Worm (Caenorhabditis elegans): ENCODE measurements around the gene mak-2.
A peak's percentile ranks its signal among the peaks of the same experiment; 100 is the strongest.

Gene mak-2

ce11 chrIV:842630-843029 lies 42.5 kb upstream of the mak-2 start (continued):
- TF ChIP-seq aha-1 (tag) (peak; percentile 14), nhr-76 (tag; optimal IDR thresholded peaks at IDR 0.05) (no peak), dmd-8 (GFP tag; IDR thresholded peaks at IDR 0.05) (0 out of 2 replicates have a peak, but pooled peaks have one; percentile 47), daf-8 (GFP tag; IDR thresholded peaks at IDR 0.05) (no peak), nhr-28 (tag; optimal IDR thresholded peaks at IDR 0.05) (peak; percentile 40), saeg-2 (GFP tag; IDR thresholded peaks at IDR 0.05) (no peak), lin-15B (tag; optimal IDR thresholded peaks at IDR 0.05) (no peak), nhr-77 (tag; optimal IDR thresholded peaks at IDR 0.05) (no peak), madf-5 (GFP tag; IDR thresholded peaks at IDR 0.05) (no peak), F10B5.3 (tag; optimal IDR thresholded peaks at IDR 0.05) (no peak), zfp-2 (tag; optimal IDR thresholded peaks at IDR 0.05) (no peak), nhr-25 (tag; optimal IDR thresholded peaks at IDR 0.05; ENCODE audit: borderline replicate concordance, insufficient read depth) (no peak), T20F7.1 (GFP tag; optimal IDR thresholded peaks at IDR 0.05) (no peak), php-3 (GFP tag; IDR thresholded peaks at IDR 0.05) (no peak), pqm-1 (tag; optimal IDR thresholded peaks at IDR 0.05) (no peak)

DNA sequence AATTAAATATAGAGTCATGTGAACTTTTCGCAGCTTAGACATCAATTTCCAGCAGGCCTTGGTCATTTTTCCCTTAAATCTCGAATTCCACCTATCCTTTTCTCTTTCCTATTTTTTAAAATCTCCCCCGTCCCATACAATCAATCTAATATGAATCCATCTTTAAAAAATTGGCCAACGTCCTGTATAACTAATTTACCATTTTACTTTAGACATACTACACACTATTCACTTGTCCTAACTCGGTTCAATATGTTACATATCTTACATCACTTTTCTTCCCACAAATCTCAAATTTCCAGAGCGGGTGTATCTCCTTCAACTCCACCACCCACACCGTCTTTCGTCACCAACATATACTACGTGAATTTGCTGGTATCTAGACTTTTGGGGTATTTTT lies 39.9 kb upstream of the mak-2 start, which contains the start of gene lgc-33:
TSS of gene lgc-33 (plus strand) at position 301 of the 400 bp plus-strand sequence.
- TF ChIP-seq nhr-25 (tag; optimal IDR thresholded peaks at IDR 0.05; ENCODE audit: borderline replicate concordance, insufficient read depth) (no peak), lin-15B (tag; optimal IDR thresholded peaks at IDR 0.05) (no peak), nhr-6 (tag; optimal IDR thresholded peaks at IDR 0.05) (no peak), ceh-44 (GFP tag; IDR thresholded peaks at IDR 0.05) (no peak), mdl-1 (tag; optimal IDR thresholded peaks at IDR 0.05) (no peak), Y5F2A.4 (GFP tag; optimal IDR thresholded peaks at IDR 0.05) (no peak), unc-39 (tag; optimal IDR thresholded peaks at IDR 0.05) (no peak), hif-1 (tag; optimal IDR thresholded peaks at IDR 0.05) (no peak), vab-7 (GFP tag; IDR thresholded peaks at IDR 0.05) (no peak), daf-12 (tag; optimal IDR thresholded peaks at IDR 0.05) (no peak), dpl-1 (GFP tag; optimal IDR thresholded peaks at IDR 0.05) (no peak), hlh-11 (tag; optimal IDR thresholded peaks at IDR 0.05) (no peak), spr-1 (tag; optimal IDR thresholded peaks at IDR 0.05) (no peak)

DNA sequence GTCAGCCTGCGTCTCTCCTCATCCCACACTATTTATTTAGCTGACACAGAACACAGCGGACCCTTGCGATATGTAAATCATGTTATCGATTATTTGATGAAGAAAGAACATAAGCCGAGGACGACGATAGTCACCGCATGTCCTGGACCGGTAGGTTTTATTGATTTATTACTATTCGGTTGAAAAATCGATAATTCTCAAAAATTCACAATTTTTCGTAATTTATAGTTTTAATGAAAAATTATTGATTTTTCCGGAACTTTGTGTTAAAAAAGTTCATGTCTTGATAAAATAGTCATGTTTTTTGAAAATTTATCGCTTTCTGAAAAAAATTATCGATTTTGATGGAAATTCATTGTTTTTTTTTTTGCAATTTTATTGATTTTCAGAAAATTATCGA lies 36.9 kb upstream of the mak-2 start:
- TF ChIP-seq unc-62 (GFP tag; optimal IDR thresholded peaks at IDR 0.05 in 1 of 2) (peak in 1 of 2 experiments; percentile 33), unc-62 (tag; optimal IDR thresholded peaks at IDR 0.05) (no peak), ceh-28 (tag; optimal IDR thresholded peaks at IDR 0.05) (peak; percentile 64), hlh-30 (tag; optimal IDR thresholded peaks at IDR 0.05; ENCODE audit: insufficient read depth) (no peak), ceh-82 (tag; optimal IDR thresholded peaks at IDR 0.05) (no peak), aha-1 (tag) (peak; percentile 12), lin-1 (GFP tag; IDR thresholded peaks at IDR 0.05) (no peak), rbr-2 (tag; optimal IDR thresholded peaks at IDR 0.05) (no peak)

DNA sequence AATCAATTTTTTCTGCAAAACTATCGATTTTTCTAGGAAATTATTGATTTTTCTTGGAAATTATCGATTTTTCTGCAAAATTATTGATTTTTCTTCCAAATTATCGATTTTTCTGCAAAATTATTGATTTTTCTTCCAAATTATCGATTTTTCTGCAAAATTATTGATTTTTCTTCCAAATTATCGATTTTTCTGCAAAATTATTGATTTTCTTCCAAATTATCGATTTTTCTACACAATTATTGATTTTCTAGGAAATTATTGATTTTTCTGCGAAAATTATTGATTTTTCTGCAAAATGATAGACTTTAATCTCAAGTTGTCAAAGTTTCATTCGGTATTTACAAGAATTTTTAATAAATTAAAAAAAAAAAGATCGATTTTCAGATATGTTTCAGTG lies 36.2 kb upstream of the mak-2 start:
- peak; percentile 98 for TF ChIP-seq ceh-28 (tag; optimal IDR thresholded peaks at IDR 0.05)

DNA sequence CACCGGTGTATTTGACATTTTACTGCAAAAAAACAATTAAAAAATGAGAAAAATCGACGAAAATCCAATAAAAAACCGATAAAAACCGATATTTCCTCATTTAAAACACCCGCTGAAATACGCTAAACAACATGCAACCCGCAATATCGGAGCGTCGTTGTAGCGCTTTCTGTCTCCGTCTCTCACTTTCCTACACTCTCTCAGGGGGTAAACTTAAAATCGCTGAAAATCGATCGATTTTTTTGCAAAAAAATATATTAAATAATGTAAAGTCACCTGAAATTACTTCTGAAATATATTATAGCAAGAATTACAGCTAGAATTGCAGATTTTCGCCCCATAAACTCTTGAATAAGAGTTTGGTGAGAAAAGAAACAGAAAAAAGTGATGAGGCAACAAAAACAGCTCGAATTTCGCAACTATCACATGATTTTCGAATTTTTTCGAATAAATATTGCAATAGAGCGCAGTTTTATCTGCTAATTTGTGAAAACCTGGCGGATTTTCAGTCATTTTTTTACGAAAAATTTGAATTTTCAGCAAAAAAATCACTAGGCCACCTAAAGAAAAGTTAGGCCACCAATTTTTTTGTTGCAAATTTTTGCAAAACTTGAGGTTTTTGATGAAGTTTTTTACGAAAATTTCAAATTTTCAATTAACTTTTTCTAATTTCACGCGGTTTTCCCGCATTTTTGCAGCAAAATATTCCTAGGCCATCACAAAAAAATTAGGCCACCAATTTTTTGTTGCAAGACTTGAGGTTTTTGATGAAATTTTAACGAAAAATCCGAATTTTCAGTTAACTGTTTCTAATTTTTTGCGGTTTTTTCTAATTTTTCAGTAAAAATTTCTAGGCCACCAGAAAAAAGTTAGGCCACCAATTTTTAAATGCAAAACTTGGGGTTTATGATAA lies 30.5 kb upstream of the mak-2 start, which contains the start of the genes lem-4 and Y55F3BR.11:
TSS of gene lem-4 (minus strand) at position 424 of the 913 bp plus-strand sequence.
TSS of gene Y55F3BR.11 (plus strand) at position 863 of the 913 bp plus-strand sequence.
- TF ChIP-seq lin-15B (tag; optimal IDR thresholded peaks at IDR 0.05) (no peak), mes-2 (tag; optimal IDR thresholded peaks at IDR 0.05; ENCODE audit: poor library complexity, severe bottlenecking) (peak; percentile 78), unc-62 (GFP tag; optimal IDR thresholded peaks at IDR 0.05 in 1 of 2) (no peak), unc-62 (tag; optimal IDR thresholded peaks at IDR 0.05) (no peak), nhr-76 (tag; optimal IDR thresholded peaks at IDR 0.05) (no peak), pqm-1 (tag; optimal IDR thresholded peaks at IDR 0.05) (peak; percentile 30), fos-1 (tag; optimal IDR thresholded peaks at IDR 0.05) (no peak), dve-1 (tag; optimal IDR thresholded peaks at IDR 0.05; ENCODE audit: insufficient read depth) (peak; percentile 24), spr-1 (tag; optimal IDR thresholded peaks at IDR 0.05) (no peak), zag-1 (tag; optimal IDR thresholded peaks at IDR 0.05) (no peak), ceh-20 (GFP tag; IDR thresholded peaks at IDR 0.05) (no peak), mdl-1 (tag; optimal IDR thresholded peaks at IDR 0.05) (no peak), vab-7 (GFP tag; IDR thresholded peaks at IDR 0.05) (no peak), lin-39 (tag; optimal IDR thresholded peaks at IDR 0.05) (no peak), mxl-3 (GFP tag; optimal IDR thresholded peaks at IDR 0.05) (no peak), D1046.2 (GFP tag; IDR thresholded peaks at IDR 0.05) (no peak), lim-7 (GFP tag; IDR thresholded peaks at IDR 0.05) (no peak), sdz-12 (GFP tag; optimal IDR thresholded peaks at IDR 0.05) (no peak)
